Worm (Caenorhabditis elegans) whole organism, L4/young adult: ENCODE results near the gene cct-8.

Source experiments
- W03F9.2 ChIP-seq: fragments of 150-350 bp; optimal IDR thresholded peaks from 2 replicates; lab custom pipeline; 2014; ENCODE audit warnings: missing biosample characterization, missing genetic modification characterization
- dao-5 ChIP-seq: sonication (generic microtip); optimal IDR thresholded peaks from 2 replicates; lab custom pipeline; 2016; ENCODE audit warnings: missing genotype, missing genetic modification characterization, moderate library complexity, missing compliant biosample characterization
- him-1 ChIP-seq: sonication (generic microtip); optimal IDR thresholded peaks from 2 replicates; lab custom pipeline; 2016; ENCODE audit warnings: missing genotype, missing genetic modification reagents, missing genetic modification characterization, missing compliant biosample characterization

cct-8 gene

ce11 chrIV:1093870-1094564, at the start of gene cct-8, which contains the start of gene Y55F3AR.2:
TSS of gene cct-8 (minus strand) at chrIV:1093920.
TSS of gene Y55F3AR.2 (plus strand) at chrIV:1094541.
- TF ChIP-seq W03F9.2 (peak; percentile 97), him-1 (tag; lab: Kevin White, UChicago) (peak; percentile 94), dao-5 (no peak)

ce11 chrIV:1136658-1137057, 42.9 kb upstream of the cct-8 start, which contains the start of gene C44B12.6:
TSS of gene C44B12.6 (minus strand) at chrIV:1136758.
- TF ChIP-seq W03F9.2 = no peak

ce11 chrIV:1127852-1128251, 34.1 kb upstream of the cct-8 start:
- no peak for TF ChIP-seq him-1 (tag; lab: Kevin White, UChicago)
- TF ChIP-seq W03F9.2 = no peak
- TF ChIP-seq dao-5 = no peak

ce11 chrIV:1126490-1126889, 32.8 kb upstream of the cct-8 start, which contains the start of gene perm-2:
TSS of gene perm-2 (plus strand) at chrIV:1126790.
- TF ChIP-seq W03F9.2 (no peak), him-1 (tag; lab: Kevin White, UChicago) (no peak), dao-5 (no peak)

ce11 chrIV:1124741-1125140, 31.0 kb upstream of the cct-8 start, which contains the start of gene perm-4:
TSS of gene perm-4 (minus strand) at chrIV:1125107.
- no peak for TF ChIP-seq W03F9.2
- no peak for TF ChIP-seq dao-5
- TF ChIP-seq him-1 (tag; lab: Kevin White, UChicago) = no peak

ce11 chrIV:1123357-1123756, 29.6 kb upstream of the cct-8 start:
- TF ChIP-seq W03F9.2 (no peak), him-1 (tag; lab: Kevin White, UChicago) (no peak), dao-5 (no peak)

- TF ChIP-seq dao-5 (no peak), W03F9.2 (no peak), him-1 (tag; lab: Kevin White, UChicago) (no peak)
Observed at ce11 chrIV:1121511-1121910, 27.8 kb upstream of the cct-8 start.

ce11 chrIV:1120865-1121264, 27.1 kb upstream of the cct-8 start:
- TF ChIP-seq him-1 (tag; lab: Kevin White, UChicago) (no peak), dao-5 (no peak), W03F9.2 (no peak)

ce11 chrIV:1118566-1118965, 24.8 kb upstream of the cct-8 start, which contains the start of gene srx-13:
TSS of gene srx-13 (minus strand) at chrIV:1118666.
- TF ChIP-seq him-1 (tag; lab: Kevin White, UChicago) (no peak), W03F9.2 (no peak), dao-5 (no peak)

ce11 chrIV:1113638-1114037, 19.9 kb upstream of the cct-8 start, which contains the start of gene srx-14:
TSS of gene srx-14 (minus strand) at chrIV:1113738.
- TF ChIP-seq him-1 (tag; lab: Kevin White, UChicago) = no peak
- no peak for TF ChIP-seq W03F9.2
- no peak for TF ChIP-seq dao-5

ce11 chrIV:1110999-1111398, 17.3 kb upstream of the cct-8 start:
- no peak for TF ChIP-seq W03F9.2
- no peak for TF ChIP-seq dao-5
- TF ChIP-seq him-1 (tag; lab: Kevin White, UChicago) = no peak

- no peak for TF ChIP-seq dao-5
- no peak for TF ChIP-seq W03F9.2
- no peak for TF ChIP-seq him-1 (tag; lab: Kevin White, UChicago)
Observed at ce11 chrIV:1108030-1108429, 14.3 kb upstream of the cct-8 start.

ce11 chrIV:1107190-1107589, 13.5 kb upstream of the cct-8 start, which contains the start of gene ost-1:
TSS of gene ost-1 (plus strand) at chrIV:1107396.
- TF ChIP-seq W03F9.2 = no peak

- TF ChIP-seq W03F9.2 = no peak
Observed at ce11 chrIV:1105999-1106398, 12.3 kb upstream of the cct-8 start.

- no peak for TF ChIP-seq dao-5
- TF ChIP-seq W03F9.2 = no peak
- TF ChIP-seq him-1 (tag; lab: Kevin White, UChicago) = no peak
Observed at ce11 chrIV:1105104-1105503, 11.4 kb upstream of the cct-8 start.

- TF ChIP-seq dao-5 = no peak
- no peak for TF ChIP-seq W03F9.2
- no peak for TF ChIP-seq him-1 (tag; lab: Kevin White, UChicago)
Observed at ce11 chrIV:1104518-1104917, 10.8 kb upstream of the cct-8 start, which contains the start of the genes C44B12.9 and C44B12.3. TSS of gene C44B12.9 (minus strand) at chrIV:1104618. TSS of gene C44B12.3 (plus strand) at chrIV:1104766.
